Worm (Caenorhabditis elegans): ENCODE results near the gene C44C10.15.

DNA sequence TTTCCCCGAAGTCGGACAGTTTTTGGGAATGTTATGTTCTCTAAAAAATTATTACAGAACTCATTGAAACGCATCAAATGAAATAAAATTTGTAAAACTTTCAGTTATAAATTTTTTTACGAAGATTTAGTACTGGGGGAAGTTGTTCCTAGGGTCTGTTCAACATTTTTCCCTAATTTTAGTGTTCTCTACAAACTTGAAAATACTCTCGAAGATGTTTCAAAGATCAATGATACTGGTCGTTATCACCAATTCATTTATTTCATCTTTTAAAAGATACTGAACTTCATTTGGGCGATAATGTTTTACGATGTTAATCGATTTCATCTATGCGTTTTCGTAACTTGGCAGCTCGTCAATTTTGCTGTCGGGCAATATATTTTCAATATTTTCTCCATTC lies 2.1 kb upstream of the C44C10.15 start, which contains the start of gene C44C10.3:
- TF ChIP-seq Y105C5A.15 (GFP tag; IDR thresholded peaks at IDR 0.05) (no peak), zag-1 (tag; optimal IDR thresholded peaks at IDR 0.05) (no peak), rbr-2 (tag; optimal IDR thresholded peaks at IDR 0.05) (no peak), dve-1 (tag; optimal IDR thresholded peaks at IDR 0.05; ENCODE audit: insufficient read depth) (no peak), mdt-29 (GFP tag; IDR thresholded peaks at IDR 0.05) (no peak), unc-39 (tag; optimal IDR thresholded peaks at IDR 0.05) (no peak), unc-62 (GFP tag; optimal IDR thresholded peaks at IDR 0.05 in 1 of 2) (no peak), unc-62 (tag; optimal IDR thresholded peaks at IDR 0.05) (no peak)

All from whole organism, L4 larva.